Worm (Caenorhabditis elegans): ENCODE measurements around the gene bre-1.

- TF ChIP-seq ama-1 (optimal IDR thresholded peaks at IDR 0.05) = no peak
- no peak for TF ChIP-seq B0310.2 (tag; optimal IDR thresholded peaks at IDR 0.05)
- no peak for TF ChIP-seq aly-1 (tag; optimal IDR thresholded peaks at IDR 0.05)
- no peak for TF ChIP-seq tra-4 (tag; optimal IDR thresholded peaks at IDR 0.05)
- TF ChIP-seq hnd-1 (tag; optimal IDR thresholded peaks at IDR 0.05) = no peak
- TF ChIP-seq ets-7 (tag; optimal IDR thresholded peaks at IDR 0.05) = no peak
- TF ChIP-seq tbx-11 (GFP tag; IDR thresholded peaks at IDR 0.05) = no peak
- TF ChIP-seq tbx-37 (GFP tag; conservative IDR thresholded peaks at IDR 0.05) = no peak
- no peak for TF ChIP-seq pes-1 (GFP tag; IDR thresholded peaks at IDR 0.05)
- no peak for TF ChIP-seq hmg-4 (GFP tag; optimal IDR thresholded peaks at IDR 0.05)
- no peak for TF ChIP-seq flt-1 (GFP tag; IDR thresholded peaks at IDR 0.05)
- no peak for TF ChIP-seq F13C5.2 (tag; optimal IDR thresholded peaks at IDR 0.05)
- no peak for TF ChIP-seq scrt-1 (GFP tag; IDR thresholded peaks at IDR 0.05)
These were observed 20.9 kb downstream of the bre-1 start for ce11 chrIV:9007947-9008346.

All from whole organism, early embryonic.